Worm (Caenorhabditis elegans) whole organism, mixed stage, embryonic: ENCODE results near the gene T05B4.12.

Source experiments
- elt-1 ChIP-seq: sonication (generic microtip); optimal IDR thresholded peaks from 2 replicates; lab custom pipeline; 2017; ENCODE audit warnings: missing genetic modification characterization, mild to moderate bottlenecking, missing compliant biosample characterization, antibody characterized with exemption, moderate library complexity, borderline replicate concordance; ENCODE audit not compliant: insufficient read depth
- mls-2 ChIP-seq: sonication (generic microtip); optimal IDR thresholded peaks from 2 replicates; lab custom pipeline; 2016; ENCODE audit warnings: mild to moderate bottlenecking, missing genetic modification characterization, moderate library complexity, missing compliant biosample characterization
- pha-4 ChIP-seq: fragments of 150-350 bp; optimal IDR thresholded peaks from 2 replicates; lab custom pipeline; 2018; ENCODE audit warnings: missing biosample characterization, missing genetic modification reagents, missing genetic modification characterization
- snpc-4 ChIP-seq: fragments of 150-350 bp; optimal IDR thresholded peaks from 2 replicates; lab custom pipeline; 2014; ENCODE audit warnings: missing biosample characterization, missing genetic modification characterization
- sptf-1 ChIP-seq: sonication (generic microtip); optimal IDR thresholded peaks from 2 replicates; lab custom pipeline; 2017; ENCODE audit warnings: mild to moderate bottlenecking, missing genetic modification characterization, moderate library complexity, missing compliant biosample characterization
- unc-62 ChIP-seq: fragments of 150-350 bp; optimal IDR thresholded peaks from 2 replicates; lab custom pipeline; 2014; ENCODE audit warnings: missing biosample characterization, missing genetic modification reagents, missing genetic modification characterization

DNA sequence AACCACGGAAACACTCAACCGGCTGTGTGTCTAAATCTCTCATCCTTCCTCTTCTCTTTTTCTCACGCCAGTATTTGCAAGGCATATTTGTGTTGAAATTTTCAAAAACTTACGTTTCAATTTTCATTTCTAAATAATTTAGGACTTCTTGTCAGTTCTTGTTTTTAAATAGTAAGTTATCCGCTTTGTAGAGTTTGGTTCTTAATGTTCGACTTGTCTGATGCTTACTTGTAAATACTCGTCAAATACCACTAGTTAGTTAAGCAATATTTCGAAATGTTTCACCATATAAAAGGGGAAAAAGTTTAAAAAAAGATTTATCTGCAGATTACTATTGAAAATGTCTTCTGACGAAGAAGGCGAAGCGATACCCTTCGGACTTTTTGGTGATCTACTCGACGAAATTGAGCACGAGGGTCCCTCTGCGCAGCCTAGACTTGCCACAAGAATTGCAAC lies 38.7 kb upstream of the T05B4.12 start, which contains the start of gene Y45G5AM.3:
- no peak for TF ChIP-seq pha-4 (tag; lab: Kevin White, UChicago)
- TF ChIP-seq elt-1 (tag; lab: Kevin White, UChicago) = no peak
- TF ChIP-seq mls-2 (tag; lab: Kevin White, UChicago) = no peak
- no peak for TF ChIP-seq snpc-4
- TF ChIP-seq sptf-1 = no peak
- no peak for TF ChIP-seq unc-62 (GFP tag; lab: Kevin White, UChicago)
